Fruit fly (Drosophila melanogaster): ENCODE measurements around the gene Sf3b5.

Sf3b5 gene

dm6 chr3R:9002542-9002941 is 12.6 kb downstream of the Sf3b5 start:
- no peak for TF ChIP-seq CG17801 (GFP tag; optimal IDR thresholded peaks at IDR 0.05; ENCODE audit: partially characterized antibody)

dm6 chr3R:9001720-9002240 is 13.4 kb downstream of the Sf3b5 start:
- no peak for TF ChIP-seq CG17801 (GFP tag; optimal IDR thresholded peaks at IDR 0.05; ENCODE audit: partially characterized antibody)

- no peak for TF ChIP-seq CG17801 (GFP tag; optimal IDR thresholded peaks at IDR 0.05; ENCODE audit: partially characterized antibody)
Measured at dm6 chr3R:8998243-8998642, 16.9 kb downstream of the Sf3b5 start.

- no peak for TF ChIP-seq CG17801 (GFP tag; optimal IDR thresholded peaks at IDR 0.05; ENCODE audit: partially characterized antibody)
Measured at dm6 chr3R:8997397-8997796, 17.7 kb downstream of the Sf3b5 start, which contains the start of gene CG11977. CG11977 (plus strand) TSS chr3R:8997697.

DNA sequence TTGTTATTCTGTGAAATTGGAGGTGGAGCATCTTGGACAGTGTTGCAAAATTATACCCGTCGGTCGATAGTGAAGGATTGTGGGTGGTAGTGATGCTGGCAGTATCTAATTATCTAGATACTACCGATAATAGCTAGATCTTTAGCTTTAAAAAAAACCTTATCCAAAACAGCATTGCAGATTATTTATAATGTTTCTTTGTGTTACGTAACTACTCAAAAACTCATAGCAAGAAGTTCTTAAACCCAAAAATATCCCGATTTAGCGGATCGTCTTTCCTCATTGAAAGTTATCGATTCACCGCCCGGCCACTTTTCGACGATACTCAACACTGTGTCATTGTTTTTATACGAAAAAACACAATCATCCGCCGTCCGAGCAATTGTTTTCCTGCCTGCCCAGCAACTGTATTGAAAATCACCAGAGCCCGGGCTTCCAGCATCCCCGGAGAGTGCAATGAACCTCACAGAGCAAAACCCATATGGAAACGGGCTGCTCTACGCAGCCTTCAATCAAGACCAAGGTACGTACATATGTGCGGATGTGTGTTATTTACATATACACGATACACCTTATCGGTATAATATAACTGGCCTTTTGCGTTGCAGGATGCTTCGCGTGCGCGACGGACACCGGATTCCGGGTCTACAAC is 22.1 kb downstream of the Sf3b5 start, which contains the start of gene CG11975:
Gene CG11975 (plus strand): TSS at position 326 of the 652 bp plus-strand sequence.
- peak; percentile 75 for TF ChIP-seq CG17801 (GFP tag; optimal IDR thresholded peaks at IDR 0.05; ENCODE audit: partially characterized antibody)

DNA sequence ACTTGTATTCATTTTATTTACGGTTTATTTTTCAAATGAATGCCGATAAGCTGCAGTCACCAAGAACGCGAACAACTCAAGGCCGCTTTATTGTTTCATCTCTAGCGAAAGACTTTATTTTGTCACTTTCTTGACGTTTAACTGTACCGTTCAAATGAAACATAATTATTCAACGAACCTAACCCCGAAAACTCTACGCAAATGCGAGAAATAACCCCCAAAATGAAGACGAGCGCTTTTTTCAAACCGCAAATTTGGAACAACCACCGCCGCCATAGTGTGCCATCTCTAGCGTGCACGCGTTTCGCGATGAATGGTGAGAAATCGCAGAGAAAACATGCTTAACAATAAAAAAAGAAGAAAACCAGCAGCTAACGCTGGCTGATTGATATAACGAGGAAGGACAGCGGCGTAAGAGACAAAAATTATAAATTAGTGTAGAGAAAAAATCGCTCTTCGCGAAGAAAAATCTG is 30.5 kb downstream of the Sf3b5 start, which contains the start of gene CG11970:
Gene CG11970 (plus strand): TSS at position 117 of the 473 bp plus-strand sequence.
- peak; percentile 47 for TF ChIP-seq CG17801 (GFP tag; optimal IDR thresholded peaks at IDR 0.05; ENCODE audit: partially characterized antibody)

- TF ChIP-seq CG17801 (GFP tag; optimal IDR thresholded peaks at IDR 0.05; ENCODE audit: partially characterized antibody) = no peak
Measured at dm6 chr3R:8984141-8984540, 31.0 kb downstream of the Sf3b5 start, which contains the start of gene RagA-B. RagA-B (minus strand) TSS chr3R:8984315.

- TF ChIP-seq CG17801 (GFP tag; optimal IDR thresholded peaks at IDR 0.05; ENCODE audit: partially characterized antibody) = no peak
Measured at dm6 chr3R:8981209-8981996, 33.7 kb downstream of the Sf3b5 start.

dm6 chr3R:8980776-8981165 is 34.4 kb downstream of the Sf3b5 start, which contains the start of gene CAHbeta:
CAHbeta (plus strand) TSS chr3R:8980860.
- TF ChIP-seq CG17801 (GFP tag; optimal IDR thresholded peaks at IDR 0.05; ENCODE audit: partially characterized antibody) = peak; percentile 72

DNA sequence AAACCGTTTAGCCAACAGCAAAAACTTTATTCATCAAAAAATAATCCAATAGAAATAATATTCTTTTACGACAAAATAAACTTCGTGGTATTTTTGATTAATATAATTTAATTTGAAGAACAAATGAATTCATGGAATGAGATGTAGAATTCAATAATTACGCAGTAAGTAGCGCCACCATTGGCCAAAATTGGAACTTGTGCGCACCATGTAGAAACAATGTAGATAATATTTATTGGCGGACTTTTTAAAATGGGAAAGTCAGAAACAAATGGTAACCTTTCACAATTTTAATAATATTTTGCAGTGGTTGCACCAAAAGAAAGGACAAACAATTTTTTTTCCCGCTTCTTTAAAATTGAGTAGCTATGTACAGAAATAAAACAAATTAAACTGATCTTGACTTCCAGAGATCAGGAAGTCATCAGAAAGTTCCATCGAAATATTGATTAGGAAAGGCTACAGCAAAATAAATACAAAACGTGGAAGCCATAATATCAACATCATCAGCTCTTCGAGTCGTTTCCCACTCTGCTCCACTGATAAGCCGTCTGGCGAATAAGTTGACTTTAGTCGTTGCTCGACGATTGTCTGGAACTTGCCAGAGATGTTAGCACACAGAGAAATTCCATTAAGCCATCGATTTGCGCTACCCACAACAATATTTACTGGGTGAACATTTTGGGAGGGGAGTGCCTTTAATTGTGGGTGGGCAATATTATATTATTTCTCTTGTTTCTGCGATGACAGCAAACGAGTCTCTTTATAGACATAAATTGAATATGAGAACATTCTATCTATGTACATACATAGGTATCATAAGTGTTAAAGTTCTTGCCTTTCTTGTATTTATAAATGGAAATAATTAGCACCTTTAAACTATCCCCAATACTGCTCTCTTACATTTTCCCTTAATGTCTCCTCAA is 35.0 kb downstream of the Sf3b5 start:
- no peak for TF ChIP-seq CG17801 (GFP tag; optimal IDR thresholded peaks at IDR 0.05; ENCODE audit: partially characterized antibody)

- TF ChIP-seq CG17801 (GFP tag; optimal IDR thresholded peaks at IDR 0.05; ENCODE audit: partially characterized antibody) = no peak
Measured at dm6 chr3R:8978768-8979167, 36.4 kb downstream of the Sf3b5 start.

- no peak for TF ChIP-seq CG17801 (GFP tag; optimal IDR thresholded peaks at IDR 0.05; ENCODE audit: partially characterized antibody)
Measured at dm6 chr3R:8976073-8976593, 39.0 kb downstream of the Sf3b5 start.

dm6 chr3R:8971794-8972193 is 43.3 kb downstream of the Sf3b5 start:
- TF ChIP-seq CG17801 (GFP tag; optimal IDR thresholded peaks at IDR 0.05; ENCODE audit: partially characterized antibody) = no peak

- TF ChIP-seq CG17801 (GFP tag; optimal IDR thresholded peaks at IDR 0.05; ENCODE audit: partially characterized antibody) = no peak
Measured at dm6 chr3R:8970707-8971106, 44.4 kb downstream of the Sf3b5 start.
